Fruit fly (Drosophila melanogaster): Measurements from ENCODE around the gene CG10283.

- TF ChIP-seq bab1 (GFP tag; optimal IDR thresholded peaks at IDR 0.05) (peak; percentile 94), cic (GFP tag; optimal IDR thresholded peaks at IDR 0.05) (no peak)
These were observed 6.9 kb downstream of the CG10283 start for dm6 chr2L:18477455-18477854.

Data from whole organism, adult.